Fruit fly (Drosophila melanogaster) whole organism, embryonic: ENCODE measurements around the gene vers.
A peak's percentile ranks its signal among the peaks of the same experiment; 100 is the strongest.

ENCODE experiments used
- Antp ChIP-seq: fragments of 200-800 bp; sonication (Bioruptor generic); optimal IDR thresholded peaks from 3 replicates; lab custom pipeline; 2016; ENCODE audit warnings: missing biosample characterization, missing genetic modification characterization
- CG10267 ChIP-seq: fragments of 200-800 bp; sonication (Bioruptor generic); optimal IDR thresholded peaks from 2 replicates; lab custom pipeline; 2018; ENCODE audit warnings: missing biosample characterization, mild to moderate bottlenecking, missing genetic modification characterization, moderate library complexity
- CG10431 ChIP-seq: fragments of 200-800 bp; sonication (Bioruptor generic); optimal IDR thresholded peaks from 3 replicates; lab custom pipeline; 2018; ENCODE audit warnings: missing biosample characterization, mild to moderate bottlenecking, missing genetic modification characterization
- CG10959 ChIP-seq: fragments of 200-800 bp; sonication (Bioruptor generic); IDR thresholded peaks from 2 replicates; pipeline ENCODE4 v1.3.6; 2022; ENCODE audit warnings: missing biosample characterization, missing genetic modification characterization
- CG12236 ChIP-seq: fragments of 200-800 bp; sonication (Bioruptor generic); optimal IDR thresholded peaks from 2 replicates; lab custom pipeline; 2016; ENCODE audit warnings: missing biosample characterization, missing genetic modification characterization
- CG12942 ChIP-seq: fragments of 200-800 bp; sonication (Bioruptor generic); optimal IDR thresholded peaks from 3 replicates; lab custom pipeline; 2016; ENCODE audit warnings: missing biosample characterization, missing genetic modification characterization
- CG14050 ChIP-seq: fragments of 200-800 bp; sonication (Bioruptor generic); IDR thresholded peaks from 3 replicates; pipeline ENCODE4 v1.3.6; 2022; ENCODE audit warnings: missing biosample characterization, missing genetic modification characterization
- CG14441 ChIP-seq: fragments of 200-800 bp; sonication (Bioruptor generic); IDR thresholded peaks from 2 replicates; pipeline ENCODE4 v1.3.6; 2022; ENCODE audit warnings: missing biosample characterization, missing genetic modification characterization
- CG1529 ChIP-seq: fragments of 200-800 bp; sonication (Bioruptor generic); optimal IDR thresholded peaks from 3 replicates; lab custom pipeline; 2018; ENCODE audit warnings: missing biosample characterization, missing genetic modification characterization
- CG16813 ChIP-seq: fragments of 200-800 bp; sonication (Bioruptor generic); IDR thresholded peaks from 3 replicates; pipeline ENCODE4 v1.3.6; 2022; ENCODE audit warnings: missing biosample characterization, missing genetic modification characterization; ENCODE audit not compliant: partially characterized antibody
- CG17361 ChIP-seq: fragments of 200-800 bp; sonication (Bioruptor generic); IDR thresholded peaks from 3 replicates; pipeline ENCODE4 v1.3.6; 2022; ENCODE audit warnings: missing biosample characterization, missing genetic modification characterization
- CG2199 ChIP-seq: fragments of 200-800 bp; sonication (Bioruptor generic); IDR thresholded peaks from 3 replicates; pipeline ENCODE4 v1.3.6; 2022; ENCODE audit warnings: missing biosample characterization, missing genetic modification characterization
- CG31388 ChIP-seq: fragments of 200-800 bp; sonication (Bioruptor generic); optimal IDR thresholded peaks from 2 replicates; lab custom pipeline; 2016; ENCODE audit warnings: missing biosample characterization, missing genetic modification characterization
- CG4424 ChIP-seq: fragments of 200-800 bp; sonication (Bioruptor generic); optimal IDR thresholded peaks from 3 replicates; lab custom pipeline; 2016; ENCODE audit warnings: missing biosample characterization, missing genetic modification characterization
- CG6254 ChIP-seq: fragments of 200-800 bp; sonication (Bioruptor generic); optimal IDR thresholded peaks from 3 replicates; lab custom pipeline; 2017; ENCODE audit warnings: mild to moderate bottlenecking, missing biosample characterization, missing genetic modification reagents, missing genetic modification characterization
- CG6765 ChIP-seq: fragments of 200-800 bp; sonication (Bioruptor generic); optimal IDR thresholded peaks from 3 replicates; lab custom pipeline; 2017; ENCODE audit warnings: missing biosample characterization, mild to moderate bottlenecking, missing genetic modification characterization
- CG8765 ChIP-seq: fragments of 200-800 bp; sonication (Bioruptor generic); IDR thresholded peaks from 2 replicates; pipeline ENCODE4 v1.3.6; 2022; ENCODE audit warnings: missing biosample characterization, missing genetic modification characterization
- CG8944 ChIP-seq: fragments of 200-800 bp; sonication (Bioruptor generic); optimal IDR thresholded peaks from 3 replicates; lab custom pipeline; 2016; ENCODE audit warnings: missing biosample characterization, missing genetic modification characterization
- CG9817 ChIP-seq: fragments of 200-800 bp; sonication (Bioruptor generic); optimal IDR thresholded peaks from 2 replicates; lab custom pipeline; 2018; ENCODE audit warnings: missing biosample characterization, mild to moderate bottlenecking, missing genetic modification characterization, moderate library complexity
- Ets65A ChIP-seq: fragments of 200-800 bp; sonication (Bioruptor generic); peaks from one replicate; lab custom pipeline; 2016; ENCODE audit warnings: missing biosample characterization, missing genetic modification characterization
- Fer1 ChIP-seq: fragments of 200-800 bp; sonication (Bioruptor generic); optimal IDR thresholded peaks from 2 replicates; lab custom pipeline; 2017; ENCODE audit warnings: missing biosample characterization, mild to moderate bottlenecking, missing genetic modification characterization
- Gsc ChIP-seq: fragments of 200-800 bp; sonication (Bioruptor generic); IDR thresholded peaks from 2 replicates; pipeline ENCODE4 v1.3.6; 2022; ENCODE audit warnings: missing biosample characterization, missing genetic modification characterization
- HHEX ChIP-seq: fragments of 200-800 bp; sonication (Bioruptor generic); optimal IDR thresholded peaks from 3 replicates; lab custom pipeline; 2017; ENCODE audit warnings: missing biosample characterization, mild to moderate bottlenecking, missing genetic modification characterization, missing genetic modification reagents
- Lhr ChIP-seq: fragments of 200-800 bp; sonication (Bioruptor generic); optimal IDR thresholded peaks from 3 replicates; lab custom pipeline; 2017; ENCODE audit warnings: mild to moderate bottlenecking, missing biosample characterization, missing genetic modification reagents, missing genetic modification characterization
- Max ChIP-seq: fragments of 200-800 bp; sonication (Bioruptor generic); optimal IDR thresholded peaks from 2 replicates; lab custom pipeline; 2016; ENCODE audit warnings: missing biosample characterization, mild to moderate bottlenecking, missing genetic modification characterization
- Mes4 ChIP-seq: fragments of 200-800 bp; sonication (Bioruptor generic); optimal IDR thresholded peaks from 2 replicates; lab custom pipeline; 2016; ENCODE audit warnings: missing biosample characterization, missing genetic modification characterization
- Nf-YA ChIP-seq: fragments of 200-800 bp; sonication (Bioruptor generic); IDR thresholded peaks from 2 replicates; pipeline ENCODE4 v1.3.6; 2022; ENCODE audit warnings: missing biosample characterization, missing genetic modification characterization
- Nf-YC ChIP-seq: fragments of 200-800 bp; optimal IDR thresholded peaks from 3 replicates; lab custom pipeline; 2019; ENCODE audit warnings: missing biosample characterization, mild to moderate bottlenecking, missing genetic modification characterization, moderate library complexity
- NfI ChIP-seq: fragments of 200-800 bp; sonication (Bioruptor generic); optimal IDR thresholded peaks from 3 replicates; lab custom pipeline; 2018; ENCODE audit warnings: missing biosample characterization, mild to moderate bottlenecking, missing genetic modification characterization, moderate library complexity
- Sox100B ChIP-seq: fragments of 200-800 bp; sonication (Bioruptor generic); optimal IDR thresholded peaks from 3 replicates; lab custom pipeline; 2018; ENCODE audit warnings: missing biosample characterization, mild to moderate bottlenecking, missing genetic modification characterization
- TFAM ChIP-seq: fragments of 200-800 bp; sonication (Bioruptor generic); optimal IDR thresholded peaks from 2 replicates; lab custom pipeline; 2017; ENCODE audit warnings: missing biosample characterization, missing genetic modification characterization, inconsistent platforms
- Taf1 ChIP-seq: fragments of 200-800 bp; sonication (Bioruptor generic); IDR thresholded peaks from 2 replicates; pipeline ENCODE4 v1.3.6; 2022; ENCODE audit warnings: missing biosample characterization, missing genetic modification characterization
- ab ChIP-seq: fragments of 200-800 bp; sonication (Bioruptor generic); optimal IDR thresholded peaks from 2 replicates; lab custom pipeline; 2016; ENCODE audit warnings: missing biosample characterization, missing genetic modification characterization
- aop ChIP-seq: fragments of 200-800 bp; sonication (Bioruptor generic); IDR thresholded peaks from 2 replicates; pipeline ENCODE4 v1.3.6; 2022; ENCODE audit warnings: missing biosample characterization, missing genetic modification characterization
- br ChIP-seq: fragments of >200 bp; optimal IDR thresholded peaks from 2 replicates; lab custom pipeline; 2017
- danr ChIP-seq: fragments of 200-800 bp; sonication (Bioruptor generic); IDR thresholded peaks from 2 replicates; pipeline ENCODE4 v1.3.6; 2022; ENCODE audit warnings: missing biosample characterization, missing genetic modification characterization
- grn ChIP-seq: fragments of 200-800 bp; sonication (Bioruptor generic); optimal IDR thresholded peaks from 3 replicates; lab custom pipeline; 2017; ENCODE audit warnings: missing biosample characterization, missing genetic modification characterization
- gsb-n ChIP-seq: fragments of 200-800 bp; sonication (Bioruptor generic); optimal IDR thresholded peaks from 3 replicates; lab custom pipeline; 2018; ENCODE audit warnings: missing biosample characterization, mild to moderate bottlenecking, missing genetic modification characterization
- hkb ChIP-seq, 2 experiments: fragments of 200-800 bp in 1 of 2; fragments of >200 bp in 1 of 2; sonication (Bioruptor generic) in 1 of 2; IDR thresholded peaks in 1 of 2; optimal IDR thresholded peaks in 1 of 2; 2 replicates each; pipeline versions ENCODE4 v1.3.6 to Lab custom; 2017 to 2022; ENCODE audit warnings: missing biosample characterization in 1 of 2, missing genetic modification characterization in 1 of 2
- ind ChIP-seq: fragments of 200-800 bp; sonication (Bioruptor generic); optimal IDR thresholded peaks from 3 replicates; lab custom pipeline; 2016; ENCODE audit warnings: missing biosample characterization, missing genetic modification characterization
- lbe ChIP-seq: fragments of 200-800 bp; sonication (Bioruptor generic); optimal IDR thresholded peaks from 2 replicates; lab custom pipeline; 2016; ENCODE audit warnings: missing biosample characterization, mild to moderate bottlenecking, missing genetic modification characterization
- lilli ChIP-seq: fragments of 200-800 bp; sonication (Bioruptor generic); optimal IDR thresholded peaks from 3 replicates; lab custom pipeline; 2016; ENCODE audit warnings: missing biosample characterization, missing genetic modification characterization
- pan ChIP-seq, 4 experiments: fragments of >200 bp in 3 of 4; fragments of 200-800 bp in 1 of 4; sonication (Bioruptor generic) in 1 of 4; optimal IDR thresholded peaks in 3 of 4; IDR thresholded peaks in 1 of 4; 2 replicates each; pipeline versions ENCODE4 v1.3.6 to Lab custom; 2017 to 2022; ENCODE audit warnings: missing biosample characterization in 2 of 4, missing genetic modification characterization in 2 of 4, mixed read lengths in 1 of 4
- peb ChIP-seq: fragments of 200-800 bp; sonication (Bioruptor generic); IDR thresholded peaks from 2 replicates; pipeline ENCODE4 v1.3.6; 2022; ENCODE audit warnings: missing biosample characterization, missing genetic modification characterization
- salm ChIP-seq: fragments of 200-800 bp; sonication (Bioruptor generic); optimal IDR thresholded peaks from 2 replicates; lab custom pipeline; 2018; ENCODE audit warnings: missing biosample characterization, mild to moderate bottlenecking, missing genetic modification characterization
- tap ChIP-seq: fragments of 200-800 bp; optimal IDR thresholded peaks from 3 replicates; lab custom pipeline; 2019; ENCODE audit warnings: missing biosample characterization, mild to moderate bottlenecking, missing genetic modification characterization, moderate library complexity
- trem ChIP-seq: fragments of 200-800 bp; optimal IDR thresholded peaks from 3 replicates; lab custom pipeline; 2019; ENCODE audit warnings: missing biosample characterization, mild to moderate bottlenecking, missing genetic modification characterization, moderate library complexity
- trh ChIP-seq: fragments of 200-800 bp; sonication (Bioruptor generic); optimal IDR thresholded peaks from 2 replicates; lab custom pipeline; 2016; ENCODE audit warnings: missing biosample characterization, missing genetic modification characterization
- tup ChIP-seq: fragments of 200-800 bp; sonication (Bioruptor generic); optimal IDR thresholded peaks from 2 replicates; lab custom pipeline; 2016; ENCODE audit warnings: missing biosample characterization, mild to moderate bottlenecking, missing genetic modification characterization, moderate library complexity
- vvl ChIP-seq: fragments of 200-800 bp; sonication (Bioruptor generic); IDR thresholded peaks from 2 replicates; pipeline ENCODE4 v1.3.6; 2022; ENCODE audit warnings: missing biosample characterization, missing genetic modification characterization
- zfh1 ChIP-seq: fragments of 200-800 bp; sonication (Bioruptor generic); IDR thresholded peaks from 3 replicates; pipeline ENCODE4 v1.3.6; 2022; ENCODE audit warnings: missing biosample characterization, missing genetic modification characterization

vers gene

dm6 chr3L:12139232-12139698, 23.4 kb downstream of the vers start (continued):
- peak; percentile 46 for TF ChIP-seq HHEX (GFP tag; lab: Kevin White, UChicago)
- peak; percentile 44 for TF ChIP-seq CG4424 (GFP tag; lab: Kevin White, UChicago)
- no peak for TF ChIP-seq CG10431 (GFP tag; lab: Kevin White, UChicago)
- TF ChIP-seq Max (GFP tag; lab: Kevin White, UChicago) = no peak
- no peak for TF ChIP-seq pan (optimal IDR thresholded peaks at IDR 0.05; lab: Kevin White, UChicago)
- TF ChIP-seq pan (GFP tag; optimal IDR thresholded peaks at IDR 0.05 in 1 of 2, IDR thresholded peaks at IDR 0.05 in 1 of 2) = no peak
- no peak for TF ChIP-seq CG8765 (GFP tag; lab: Robert Waterston, UW)
- peak; percentile 1 for TF ChIP-seq CG1529
- peak; percentile 60 for TF ChIP-seq ind (GFP tag; lab: Kevin White, UChicago)
- TF ChIP-seq CG31388 = no peak
- TF ChIP-seq Lhr = no peak
- TF ChIP-seq CG17361 = peak; percentile 55; the same call in 2 of the 3 replicates
- TF ChIP-seq salm (tag; lab: Kevin White, UChicago) = peak; percentile 20
- no peak for TF ChIP-seq Taf1 (GFP tag; lab: Robert Waterston, UW)
- no peak for TF ChIP-seq danr (GFP tag; lab: Robert Waterston, UW)
- no peak for TF ChIP-seq CG14050 (GFP tag; lab: Robert Waterston, UW)
- TF ChIP-seq tup = no peak
- TF ChIP-seq Mes4 (GFP tag; lab: Kevin White, UChicago) = peak; percentile 19
- TF ChIP-seq CG10267 (tag; lab: Kevin White, UChicago) = peak; percentile 23
- peak; percentile 60 for TF ChIP-seq Sox100B (GFP tag; lab: Kevin White, UChicago)
- peak; percentile 7; the same call in 1 of the 3 replicates for TF ChIP-seq zfh1
- TF ChIP-seq NfI (GFP tag; lab: Kevin White, UChicago) = peak; percentile 43
- TF ChIP-seq trem (tag; lab: Kevin White, UChicago) = no peak
- TF ChIP-seq hkb (optimal IDR thresholded peaks at IDR 0.05; lab: Kevin White, UChicago) = no peak
- TF ChIP-seq hkb (GFP tag; IDR thresholded peaks at IDR 0.05; lab: Robert Waterston, UW) = peak; percentile 51
- TF ChIP-seq CG10959 (GFP tag; lab: Robert Waterston, UW) = no peak
- no peak for TF ChIP-seq CG12236 (GFP tag; lab: Kevin White, UChicago)
- 0 out of 2 replicates have a peak, but pooled peaks have one; percentile 14 for TF ChIP-seq peb (GFP tag; lab: Robert Waterston, UW)
- no peak for TF ChIP-seq gsb-n (tag; lab: Kevin White, UChicago)
- TF ChIP-seq lbe (GFP tag; lab: Kevin White, UChicago) = peak; percentile 10
- no peak for TF ChIP-seq grn
- no peak for TF ChIP-seq trh (GFP tag; lab: Kevin White, UChicago)
- no peak for TF ChIP-seq br (lab: Kevin White, UChicago)
- peak; percentile 62 for TF ChIP-seq lilli
- TF ChIP-seq TFAM (GFP tag; lab: Kevin White, UChicago) = no peak
- TF ChIP-seq vvl (GFP tag; lab: Robert Waterston, UW) = peak; percentile 41; the same call in 1 of the 2 replicates
- TF ChIP-seq CG6254 (GFP tag; lab: Kevin White, UChicago) = no peak
- no peak for TF ChIP-seq CG2199
- peak; percentile 70 for TF ChIP-seq CG9817
- peak; percentile 41 for TF ChIP-seq CG8944 (GFP tag; lab: Kevin White, UChicago)
- TF ChIP-seq CG16813 (GFP tag; lab: Robert Waterston, UW) = no peak
- TF ChIP-seq CG12942 (GFP tag; lab: Kevin White, UChicago) = peak; percentile 8
- TF ChIP-seq ab (GFP tag; lab: Kevin White, UChicago) = no peak
- peak; percentile 10 for TF ChIP-seq CG6765 (GFP tag; lab: Kevin White, UChicago)
- no peak for TF ChIP-seq Gsc (GFP tag; lab: Robert Waterston, UW)
- TF ChIP-seq Nf-YA = no peak
- TF ChIP-seq Antp (GFP tag; lab: Kevin White, UChicago) = peak; percentile 38
- TF ChIP-seq CG14441 (GFP tag; lab: Robert Waterston, UW) = 0 out of 2 replicates have a peak, but pooled peaks have one; percentile 21
- no peak for TF ChIP-seq aop
- no peak for TF ChIP-seq tap (tag; lab: Kevin White, UChicago)
- TF ChIP-seq Fer1 (GFP tag; lab: Kevin White, UChicago) = peak; percentile 57
- TF ChIP-seq Ets65A = peak; percentile 91
- TF ChIP-seq Nf-YC (tag; lab: Kevin White, UChicago) = peak; percentile 31
